Worm (Caenorhabditis elegans) whole organism, L4 larva: Measurements from ENCODE around the gene C31H2.3.

Experiments used
- D1046.2 ChIP-seq: fragments of 200-800 bp; sonication (Bioruptor generic); IDR thresholded peaks from 2 replicates; pipeline ENCODE4 v1.3.6; 2022; ENCODE audit warnings: missing genetic modification characterization, missing compliant biosample characterization
- F49E8.2 ChIP-seq: sonication (generic microtip); optimal IDR thresholded peaks from 2 replicates; lab custom pipeline; 2016; ENCODE audit warnings: missing compliant biosample characterization, mild to moderate bottlenecking, missing genetic modification characterization, borderline replicate concordance
- R02D3.7 ChIP-seq: fragments of 150-350 bp; sonication (generic microtip); optimal IDR thresholded peaks from 3 replicates; lab custom pipeline; 2014; ENCODE audit warnings: missing biosample characterization, missing genetic modification characterization
- aha-1 ChIP-seq: fragments of 150-350 bp; peaks from one replicate; lab custom pipeline; 2014; ENCODE audit warnings: missing biosample characterization, missing genetic modification characterization
- attf-4 ChIP-seq: sonication (generic microtip); optimal IDR thresholded peaks from 3 replicates; lab custom pipeline; 2017; ENCODE audit warnings: missing biosample characterization, missing genetic modification characterization
- ceh-28 ChIP-seq: fragments of 150-350 bp; optimal IDR thresholded peaks from 2 replicates; lab custom pipeline; 2014; ENCODE audit warnings: missing biosample characterization, missing genetic modification reagents, missing genetic modification characterization
- ceh-44 ChIP-seq: fragments of 200-800 bp; sonication (Bioruptor generic); IDR thresholded peaks from 2 replicates; pipeline ENCODE4 v1.3.6; 2022; ENCODE audit warnings: missing genetic modification reagents, missing genetic modification characterization, missing compliant biosample characterization
- ces-1 ChIP-seq: fragments of 150-350 bp; sonication (generic microtip); optimal IDR thresholded peaks from 4 replicates; lab custom pipeline; 2014; ENCODE audit warnings: missing biosample characterization, missing genetic modification reagents, missing genetic modification characterization
- daf-16 ChIP-seq, 3 experiments: sonication (generic microtip); optimal IDR thresholded peaks; 2 replicates each; lab custom pipeline; 2016 to 2017; ENCODE audit warnings: missing genetic modification characterization in 3 of 3, missing genetic modification reagents in 3 of 3, mild to moderate bottlenecking in 2 of 3, missing compliant biosample characterization in 2 of 3, missing biosample characterization in 1 of 3, moderate library complexity in 1 of 3
- daf-19 ChIP-seq: fragments of 200-800 bp; sonication (Bioruptor generic); conservative IDR thresholded peaks from 2 replicates; pipeline ENCODE4 v1.3.6; 2022; ENCODE audit warnings: missing genetic modification characterization, missing compliant biosample characterization
- dpl-1 ChIP-seq: fragments of 150-350 bp; optimal IDR thresholded peaks from 2 replicates; lab custom pipeline; 2014; ENCODE audit warnings: missing biosample characterization, missing genetic modification reagents, missing genetic modification characterization
- dve-1 ChIP-seq: sonication (generic microtip); optimal IDR thresholded peaks from 2 replicates; lab custom pipeline; 2017; ENCODE audit warnings: antibody characterized with exemption, mild to moderate bottlenecking, missing genetic modification characterization, missing compliant biosample characterization; ENCODE audit not compliant: insufficient read depth
- egl-27 ChIP-seq: sonication (generic microtip); optimal IDR thresholded peaks from 3 replicates; lab custom pipeline; 2017; ENCODE audit warnings: missing biosample characterization, missing genetic modification reagents, missing genetic modification characterization
- fkh-10 ChIP-seq: fragments of 150-350 bp; optimal IDR thresholded peaks from 2 replicates; lab custom pipeline; 2014; ENCODE audit warnings: missing biosample characterization, missing genetic modification reagents, missing genetic modification characterization
- hlh-11 ChIP-seq: fragments of 200-800 bp; sonication (Bioruptor generic); optimal IDR thresholded peaks from 2 replicates; lab custom pipeline; 2018; ENCODE audit warnings: mild to moderate bottlenecking, missing genetic modification characterization, missing compliant biosample characterization
- hlh-30 ChIP-seq: sonication (generic microtip); optimal IDR thresholded peaks from 2 replicates; lab custom pipeline; 2017; ENCODE audit warnings: antibody characterized with exemption, mild to moderate bottlenecking, missing genetic modification characterization, missing compliant biosample characterization; ENCODE audit not compliant: insufficient read depth
- hmg-1.1 ChIP-seq: fragments of 200-800 bp; sonication (Bioruptor generic); IDR thresholded peaks from 2 replicates; pipeline ENCODE4 v1.3.6; 2022; ENCODE audit warnings: missing genetic modification reagents, missing genetic modification characterization, missing compliant biosample characterization
- lin-1 ChIP-seq: fragments of 200-800 bp; sonication (Bioruptor generic); IDR thresholded peaks from 2 replicates; pipeline ENCODE4 v1.3.6; 2022; ENCODE audit warnings: missing genetic modification reagents, missing genetic modification characterization, missing compliant biosample characterization
- lin-13 ChIP-seq: fragments of 150-350 bp; optimal IDR thresholded peaks from 2 replicates; lab custom pipeline; 2014; ENCODE audit warnings: missing biosample characterization, missing genetic modification reagents, missing genetic modification characterization
- lin-15B ChIP-seq: fragments of 150-350 bp; sonication (generic microtip); optimal IDR thresholded peaks from 3 replicates; lab custom pipeline; 2014; ENCODE audit warnings: missing biosample characterization, missing genetic modification characterization
- lin-38 ChIP-seq: fragments of 200-800 bp; sonication (Bioruptor generic); IDR thresholded peaks from 2 replicates; pipeline ENCODE4 v1.3.6; 2022; ENCODE audit warnings: missing genetic modification reagents, missing genetic modification characterization, missing compliant biosample characterization
- lin-39 ChIP-seq: fragments of 150-350 bp; optimal IDR thresholded peaks from 2 replicates; lab custom pipeline; 2014; ENCODE audit warnings: missing biosample characterization, missing genetic modification reagents, missing genetic modification characterization
- lsy-2 ChIP-seq, 2 experiments: fragments of 150-350 bp in 1 of 2; sonication (generic microtip) in 1 of 2; optimal IDR thresholded peaks; 2 replicates each; lab custom pipeline; 2014 to 2017; ENCODE audit warnings: missing biosample characterization in 2 of 2, missing genetic modification characterization in 2 of 2
- mdl-1 ChIP-seq, 2 experiments: fragments of 150-350 bp in 1 of 2; sonication (generic microtip) in 1 of 2; optimal IDR thresholded peaks; 2 replicates each; lab custom pipeline; 2014 to 2017; ENCODE audit warnings: missing biosample characterization in 2 of 2, missing genetic modification characterization in 2 of 2
- mxl-3 ChIP-seq: fragments of 200-800 bp; sonication (Bioruptor generic); optimal IDR thresholded peaks from 2 replicates; lab custom pipeline; 2018; ENCODE audit warnings: mild to moderate bottlenecking, missing genetic modification characterization, missing compliant biosample characterization
- nhr-10 ChIP-seq: fragments of 150-350 bp; optimal IDR thresholded peaks from 2 replicates; lab custom pipeline; 2014; ENCODE audit warnings: missing biosample characterization, missing genetic modification characterization
- nhr-25 ChIP-seq: sonication (generic microtip); optimal IDR thresholded peaks from 2 replicates; lab custom pipeline; 2017; ENCODE audit warnings: missing genetic modification characterization, mild to moderate bottlenecking, missing compliant biosample characterization, antibody characterized with exemption, moderate library complexity, borderline replicate concordance; ENCODE audit not compliant: insufficient read depth
- nhr-28 ChIP-seq: fragments of 150-350 bp; optimal IDR thresholded peaks from 2 replicates; lab custom pipeline; 2014; ENCODE audit warnings: missing biosample characterization, missing genetic modification characterization
- nhr-6 ChIP-seq: fragments of 150-350 bp; optimal IDR thresholded peaks from 2 replicates; lab custom pipeline; 2014; ENCODE audit warnings: missing biosample characterization, missing genetic modification characterization
- nhr-76 ChIP-seq: fragments of 150-350 bp; optimal IDR thresholded peaks from 2 replicates; lab custom pipeline; 2014; ENCODE audit warnings: missing biosample characterization, missing genetic modification characterization
- pha-4 ChIP-seq, 2 experiments: fragments of 150-350 bp in 1 of 2; fragments of 200-800 bp in 1 of 2; sonication (Bioruptor generic) in 1 of 2; IDR thresholded peaks in 1 of 2; optimal IDR thresholded peaks in 1 of 2; 2 replicates each; pipeline versions ENCODE4 v1.3.6 to Lab custom; 2014 to 2022; ENCODE audit warnings: missing genetic modification characterization in 2 of 2, missing genetic modification reagents in 2 of 2, missing biosample characterization in 1 of 2, missing compliant biosample characterization in 1 of 2
- pqm-1 ChIP-seq: sonication (generic microtip); optimal IDR thresholded peaks from 2 replicates; lab custom pipeline; 2017; ENCODE audit warnings: missing biosample characterization, missing genetic modification characterization
- rbr-2 ChIP-seq: sonication (generic microtip); optimal IDR thresholded peaks from 2 replicates; lab custom pipeline; 2016; ENCODE audit warnings: missing genotype, missing genetic modification characterization, missing compliant biosample characterization
- snpc-4 ChIP-seq: fragments of 150-350 bp; optimal IDR thresholded peaks from 2 replicates; lab custom pipeline; 2014; ENCODE audit warnings: missing biosample characterization, missing genetic modification characterization
- tra-1 ChIP-seq: fragments of 200-800 bp; sonication (Bioruptor generic); IDR thresholded peaks from 2 replicates; pipeline ENCODE4 v1.3.6; 2022; ENCODE audit warnings: missing genetic modification reagents, missing genetic modification characterization, missing compliant biosample characterization
- zfp-2 ChIP-seq: sonication (generic microtip); optimal IDR thresholded peaks from 2 replicates; lab custom pipeline; 2016; ENCODE audit warnings: mild to moderate bottlenecking, missing genetic modification characterization, missing compliant biosample characterization
- zip-11 ChIP-seq: fragments of 200-800 bp; sonication (Bioruptor generic); IDR thresholded peaks from 2 replicates; pipeline ENCODE4 v1.3.6; 2022; ENCODE audit warnings: missing genetic modification characterization, missing compliant biosample characterization
- ztf-11 ChIP-seq: fragments of 150-350 bp; optimal IDR thresholded peaks from 2 replicates; lab custom pipeline; 2014; ENCODE audit warnings: missing biosample characterization, missing genetic modification characterization

C31H2.3 gene

ce11 chrX:5133980-5134379 lies 20.2 kb downstream of the C31H2.3 start, which contains the start of gene tbc-7 (continued):
- TF ChIP-seq nhr-76 (tag; lab: Kevin White, UChicago), result no peak
- no peak for TF ChIP-seq ces-1
- TF ChIP-seq lin-38 (GFP tag; lab: Robert Waterston, UW), result no peak

- no peak for TF ChIP-seq F49E8.2 (tag; lab: Kevin White, UChicago)
- no peak for TF ChIP-seq D1046.2 (GFP tag; lab: Robert Waterston, UW)
- no peak for TF ChIP-seq egl-27
- TF ChIP-seq, all 104 proteins: peak for 0
Measured at ce11 chrX:5131760-5132159, 22.4 kb downstream of the C31H2.3 start.

- TF ChIP-seq nhr-76 (tag; lab: Kevin White, UChicago), result no peak
- TF ChIP-seq ces-1, result peak; percentile 83
Measured at ce11 chrX:5129447-5129846, 24.7 kb downstream of the C31H2.3 start.

- TF ChIP-seq nhr-25 (tag; lab: Kevin White, UChicago), result peak; percentile 6
- no peak for TF ChIP-seq lin-39 (tag; lab: Kevin White, UChicago)
- TF ChIP-seq, all 104 proteins: peak for 1
Measured at ce11 chrX:5124288-5124687, 29.9 kb downstream of the C31H2.3 start.

- TF ChIP-seq rbr-2, result peak; percentile 17
- peak; percentile 2 for TF ChIP-seq nhr-6
- TF ChIP-seq hmg-1.1 (GFP tag; lab: Robert Waterston, UW), result peak; percentile 50; the same call in 1 of the 2 replicates
- TF ChIP-seq pha-4 (GFP tag; IDR thresholded peaks at IDR 0.05; lab: Robert Waterston, UW), result no peak
- peak; percentile 67 for TF ChIP-seq pha-4 (tag; optimal IDR thresholded peaks at IDR 0.05; lab: Kevin White, UChicago)
- no peak for TF ChIP-seq ceh-28
- TF ChIP-seq dpl-1 (GFP tag; lab: Kevin White, UChicago), result no peak
- peak; percentile 81 for TF ChIP-seq aha-1 (tag; lab: Kevin White, UChicago)
- peak; percentile 36 for TF ChIP-seq nhr-28 (tag; lab: Kevin White, UChicago)
- TF ChIP-seq nhr-25 (tag; lab: Kevin White, UChicago), result peak; percentile 29
- no peak for TF ChIP-seq lin-15B
- TF ChIP-seq nhr-10 (tag; lab: Kevin White, UChicago), result no peak
- no peak for TF ChIP-seq nhr-76 (tag; lab: Kevin White, UChicago)
- no peak for TF ChIP-seq daf-16 (GFP tag; optimal IDR thresholded peaks at IDR 0.05; lab: Kevin White, UChicago)
- TF ChIP-seq daf-16 (tag; optimal IDR thresholded peaks at IDR 0.05; lab: Kevin White, UChicago), result peak; percentile 47
- peak; percentile 31 for TF ChIP-seq pqm-1 (tag; lab: Kevin White, UChicago)
Measured at ce11 chrX:5122791-5123414, 31.3 kb downstream of the C31H2.3 start.

ce11 chrX:5122369-5122768 lies 31.8 kb downstream of the C31H2.3 start:
- peak; percentile 79 for TF ChIP-seq aha-1 (tag; lab: Kevin White, UChicago)
- no peak for TF ChIP-seq ztf-11 (tag; lab: Kevin White, UChicago)
- no peak for TF ChIP-seq attf-4 (tag; lab: Kevin White, UChicago)
- no peak for TF ChIP-seq lin-13 (GFP tag; lab: Kevin White, UChicago)
- no peak for TF ChIP-seq zip-11 (GFP tag; lab: Robert Waterston, UW)
- TF ChIP-seq R02D3.7 (tag; lab: Kevin White, UChicago), result no peak
- no peak for TF ChIP-seq D1046.2 (GFP tag; lab: Robert Waterston, UW)
- no peak for TF ChIP-seq daf-16 (GFP tag; optimal IDR thresholded peaks at IDR 0.05; lab: Kevin White, UChicago)
- peak; percentile 62 for TF ChIP-seq daf-16 (tag; optimal IDR thresholded peaks at IDR 0.05; lab: Kevin White, UChicago)
- no peak for TF ChIP-seq ceh-44 (GFP tag; lab: Robert Waterston, UW)
- TF ChIP-seq nhr-28 (tag; lab: Kevin White, UChicago), result peak; percentile 49
- TF ChIP-seq fkh-10 (GFP tag; lab: Kevin White, UChicago), result no peak
- peak; percentile 69 for TF ChIP-seq hlh-30 (tag; lab: Kevin White, UChicago)
- peak; percentile 22 for TF ChIP-seq mxl-3 (GFP tag; lab: Kevin White, UChicago)
- no peak for TF ChIP-seq zfp-2
- TF ChIP-seq tra-1 (GFP tag; lab: Robert Waterston, UW), result peak; percentile 78; the same call in 1 of the 2 replicates
- no peak for TF ChIP-seq snpc-4 (tag; lab: Kevin White, UChicago)
- TF ChIP-seq daf-19 (GFP tag; lab: Robert Waterston, UW), result no peak
- 0 out of 2 replicates have a peak, but pooled peaks have one; percentile 16 for TF ChIP-seq pha-4 (GFP tag; IDR thresholded peaks at IDR 0.05; lab: Robert Waterston, UW)
- no peak for TF ChIP-seq pha-4 (tag; optimal IDR thresholded peaks at IDR 0.05; lab: Kevin White, UChicago)
- peak; percentile 81 for TF ChIP-seq lin-1 (GFP tag; lab: Robert Waterston, UW)
- peak; percentile 49 for TF ChIP-seq hlh-11 (tag; lab: Kevin White, UChicago)
- no peak for TF ChIP-seq lin-38 (GFP tag; lab: Robert Waterston, UW)
- TF ChIP-seq nhr-76 (tag; lab: Kevin White, UChicago), result no peak
- TF ChIP-seq mdl-1 (tag; optimal IDR thresholded peaks at IDR 0.05; lab: Kevin White, UChicago), result peak in 1 of 2 experiments; percentile 45
- TF ChIP-seq lsy-2 (tag; optimal IDR thresholded peaks at IDR 0.05; lab: Kevin White, UChicago), result no peak
- TF ChIP-seq dve-1 (tag; lab: Kevin White, UChicago), result peak; percentile 59
